Fruit fly (Drosophila melanogaster): Measurements from ENCODE around the gene euc.

euc gene

dm6 chr3R:18978709-18979108 lies at the start of gene euc:
Gene euc, minus strand, starts transcription at chr3R:18978809.
- no peak for TF ChIP-seq CG14711 (tag; optimal IDR thresholded peaks at IDR 0.05)

- TF ChIP-seq Crg-1 (GFP tag; optimal IDR thresholded peaks at IDR 0.05) (no peak), CG7101 (tag; optimal IDR thresholded peaks at IDR 0.05) (no peak), CG33017 (tag; optimal IDR thresholded peaks at IDR 0.05) (no peak), CG1620 (GFP tag; optimal IDR thresholded peaks at IDR 0.05) (no peak), Clk (GFP tag; optimal IDR thresholded peaks at IDR 0.05) (no peak), tj (GFP tag; optimal IDR thresholded peaks at IDR 0.05) (no peak), ovo (GFP tag; optimal IDR thresholded peaks at IDR 0.05) (no peak), CG12768 (GFP tag; optimal IDR thresholded peaks at IDR 0.05) (no peak), pad (GFP tag; optimal IDR thresholded peaks at IDR 0.05) (no peak), cnc (optimal IDR thresholded peaks at IDR 0.05) (no peak), CG7045 (GFP tag; optimal IDR thresholded peaks at IDR 0.05) (no peak), Hr96 (GFP tag; optimal IDR thresholded peaks at IDR 0.05) (no peak), cic (GFP tag; optimal IDR thresholded peaks at IDR 0.05) (no peak), kay (GFP tag; ENCODE audit: borderline replicate concordance) (no peak), bab1 (GFP tag; optimal IDR thresholded peaks at IDR 0.05) (no peak)
Measured at dm6 chr3R:19027165-19027564, 48.6 kb upstream of the euc start, which contains the start of gene NP15.6. Gene NP15.6, plus strand, starts transcription at chr3R:19027368.

- no peak for TF ChIP-seq kay (GFP tag; ENCODE audit: borderline replicate concordance)
- TF ChIP-seq CG12768 (GFP tag; optimal IDR thresholded peaks at IDR 0.05): no peak
- TF ChIP-seq cic (GFP tag; optimal IDR thresholded peaks at IDR 0.05): no peak
- no peak for TF ChIP-seq CG1620 (GFP tag; optimal IDR thresholded peaks at IDR 0.05)
- TF ChIP-seq CG7045 (GFP tag; optimal IDR thresholded peaks at IDR 0.05): no peak
- no peak for TF ChIP-seq CG11617 (GFP tag; optimal IDR thresholded peaks at IDR 0.05)
- no peak for TF ChIP-seq toe (GFP tag; optimal IDR thresholded peaks at IDR 0.05)
- TF ChIP-seq bab1 (GFP tag; optimal IDR thresholded peaks at IDR 0.05): no peak
- TF ChIP-seq tj (GFP tag; optimal IDR thresholded peaks at IDR 0.05): no peak
- no peak for TF ChIP-seq Crg-1 (GFP tag; optimal IDR thresholded peaks at IDR 0.05)
- no peak for TF ChIP-seq Mnt (GFP tag; optimal IDR thresholded peaks at IDR 0.05)
- no peak for TF ChIP-seq CG7101 (tag; optimal IDR thresholded peaks at IDR 0.05)
- TF ChIP-seq pad (GFP tag; optimal IDR thresholded peaks at IDR 0.05): no peak
- TF ChIP-seq CG5204 (GFP tag; optimal IDR thresholded peaks at IDR 0.05): no peak
- TF ChIP-seq CG14711 (tag; optimal IDR thresholded peaks at IDR 0.05): no peak
- no peak for TF ChIP-seq Clk (GFP tag; optimal IDR thresholded peaks at IDR 0.05)
- no peak for TF ChIP-seq ovo (GFP tag; optimal IDR thresholded peaks at IDR 0.05)
- TF ChIP-seq cnc (optimal IDR thresholded peaks at IDR 0.05): no peak
- no peak for TF ChIP-seq CG33017 (tag; optimal IDR thresholded peaks at IDR 0.05)
- no peak for TF ChIP-seq Hr96 (GFP tag; optimal IDR thresholded peaks at IDR 0.05)
Measured at dm6 chr3R:19024761-19025160, 46.2 kb upstream of the euc start, which contains the start of gene CG14285. Gene CG14285, plus strand, starts transcription at chr3R:19025099.

- TF ChIP-seq Hr96 (GFP tag; optimal IDR thresholded peaks at IDR 0.05) (peak; percentile 33), Crg-1 (GFP tag; optimal IDR thresholded peaks at IDR 0.05) (peak; percentile 29), CG1620 (GFP tag; optimal IDR thresholded peaks at IDR 0.05) (peak; percentile 77), CG14711 (tag; optimal IDR thresholded peaks at IDR 0.05) (peak; percentile 3), CG12768 (GFP tag; optimal IDR thresholded peaks at IDR 0.05) (no peak), tj (GFP tag; optimal IDR thresholded peaks at IDR 0.05) (peak; percentile 51), ovo (GFP tag; optimal IDR thresholded peaks at IDR 0.05) (peak; percentile 23), CG11617 (GFP tag; optimal IDR thresholded peaks at IDR 0.05) (peak; percentile 25), cic (GFP tag; optimal IDR thresholded peaks at IDR 0.05) (no peak), bab1 (GFP tag; optimal IDR thresholded peaks at IDR 0.05) (peak; percentile 18), Mnt (GFP tag; optimal IDR thresholded peaks at IDR 0.05) (peak; percentile 70), toe (GFP tag; optimal IDR thresholded peaks at IDR 0.05) (no peak), CG7101 (tag; optimal IDR thresholded peaks at IDR 0.05) (peak; percentile 30)
Measured at dm6 chr3R:19023862-19024261, 45.3 kb upstream of the euc start, which contains the start of the genes CG6005 and CG14286. Gene CG6005, minus strand, starts transcription at chr3R:19024030. Gene CG14286, plus strand, starts transcription at chr3R:19024092.

dm6 chr3R:19017318-19018043 lies 38.9 kb upstream of the euc start:
- TF ChIP-seq toe (GFP tag; optimal IDR thresholded peaks at IDR 0.05) (no peak), CG14711 (tag; optimal IDR thresholded peaks at IDR 0.05) (no peak), Clk (GFP tag; optimal IDR thresholded peaks at IDR 0.05) (no peak), cic (GFP tag; optimal IDR thresholded peaks at IDR 0.05) (peak; percentile 13), pad (GFP tag; optimal IDR thresholded peaks at IDR 0.05) (peak; percentile 82), CG7101 (tag; optimal IDR thresholded peaks at IDR 0.05) (no peak)

- TF ChIP-seq Clk (GFP tag; optimal IDR thresholded peaks at IDR 0.05) (no peak), pad (GFP tag; optimal IDR thresholded peaks at IDR 0.05) (no peak), cic (GFP tag; optimal IDR thresholded peaks at IDR 0.05) (no peak), CG12768 (GFP tag; optimal IDR thresholded peaks at IDR 0.05) (no peak), toe (GFP tag; optimal IDR thresholded peaks at IDR 0.05) (no peak), Hr96 (GFP tag; optimal IDR thresholded peaks at IDR 0.05) (no peak), ovo (GFP tag; optimal IDR thresholded peaks at IDR 0.05) (no peak), CG7045 (GFP tag; optimal IDR thresholded peaks at IDR 0.05) (no peak), CG14711 (tag; optimal IDR thresholded peaks at IDR 0.05) (no peak), CG5204 (GFP tag; optimal IDR thresholded peaks at IDR 0.05) (no peak), CG11617 (GFP tag; optimal IDR thresholded peaks at IDR 0.05) (no peak), Crg-1 (GFP tag; optimal IDR thresholded peaks at IDR 0.05) (no peak), CG7101 (tag; optimal IDR thresholded peaks at IDR 0.05) (no peak), CG1620 (GFP tag; optimal IDR thresholded peaks at IDR 0.05) (no peak)
Measured at dm6 chr3R:19015423-19015810, 36.8 kb upstream of the euc start.
